Fruit fly (Drosophila melanogaster) whole organism, embryonic: ENCODE data around the gene CG31406.
"Not testable (repeated sequence)": the region's sequence is repeated elsewhere in the genome, so short reads cannot be mapped to it uniquely, and the experiment has no call there.

Source experiments
- CG30403 ChIP-seq: fragments of 200-800 bp; sonication (Bioruptor generic); optimal IDR thresholded peaks from 3 replicates; lab custom pipeline; 2016; ENCODE audit warnings: missing biosample characterization, missing genetic modification characterization
- CG6791 ChIP-seq: fragments of 200-800 bp; sonication (Bioruptor generic); IDR thresholded peaks from 3 replicates; pipeline ENCODE4 v1.3.6; 2022; ENCODE audit warnings: missing biosample characterization, missing genetic modification characterization; ENCODE audit not compliant: partially characterized antibody

DNA sequence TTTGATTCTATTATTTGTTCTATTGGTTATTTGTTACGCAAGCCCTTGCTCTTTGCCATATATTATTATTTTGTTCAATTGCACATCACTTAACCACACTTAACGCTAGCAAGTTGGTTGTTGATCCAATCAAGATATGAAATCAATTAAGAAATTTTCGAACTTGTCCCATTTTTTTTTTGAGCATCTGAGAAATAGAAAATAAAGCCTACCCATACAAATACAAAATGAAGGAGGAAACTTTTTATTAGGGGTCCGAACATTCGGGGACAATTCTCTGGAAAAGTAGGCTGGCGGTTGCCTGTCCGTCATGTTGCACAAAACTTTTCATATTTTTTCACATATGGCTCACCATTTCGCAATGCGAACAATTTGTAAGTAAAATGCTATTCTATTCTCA, 7.9 kb upstream of the CG31406 start, which contains the start of gene CG18545:
- TF ChIP-seq CG6791 (GFP tag; lab: Robert Waterston, UW); CG30403 (GFP tag; lab: Kevin White, UChicago): not testable (repeated sequence)
